Fruit fly (Drosophila melanogaster) whole organism, wandering third instar larva: ENCODE measurements around the gene ATPsynO.

Experiments
- Abd-B ChIP-seq: fragments of >200 bp; optimal IDR thresholded peaks from 2 replicates; lab custom pipeline; 2017; ENCODE audit warnings: missing biosample characterization, missing genetic modification characterization
- CG32264 ChIP-seq: fragments of 200-800 bp; sonication (Bioruptor generic); optimal IDR thresholded peaks from 2 replicates; lab custom pipeline; 2016; ENCODE audit warnings: missing biosample characterization, missing genetic modification characterization
- CG9705 ChIP-seq: fragments of 200-800 bp; sonication (Bioruptor generic); optimal IDR thresholded peaks from 2 replicates; lab custom pipeline; 2018; ENCODE audit warnings: missing biosample characterization, mild to moderate bottlenecking, missing genetic modification characterization
- CrebA ChIP-seq: fragments of 200-800 bp; sonication (Bioruptor generic); optimal IDR thresholded peaks from 2 replicates; lab custom pipeline; 2016; ENCODE audit warnings: missing biosample characterization, mild to moderate bottlenecking, missing genetic modification characterization, borderline replicate concordance
- Dfd ChIP-seq: fragments of >200 bp; optimal IDR thresholded peaks from 2 replicates; lab custom pipeline; 2017; ENCODE audit warnings: missing biosample characterization, missing genetic modification characterization
- Dif ChIP-seq: fragments of 200-275, 200-300 bp; sonication (Bioruptor generic); optimal IDR thresholded peaks from 2 replicates; lab custom pipeline; 2018; ENCODE audit warnings: missing biosample characterization, missing genetic modification characterization; ENCODE audit not compliant: partially characterized antibody
- GATAd ChIP-seq: sonication (Bioruptor generic); optimal IDR thresholded peaks from 2 replicates; lab custom pipeline; 2016; ENCODE audit warnings: missing biosample characterization, missing genetic modification characterization
- HLH106 ChIP-seq: fragments of 200-800 bp; optimal IDR thresholded peaks from 3 replicates; lab custom pipeline; 2019; ENCODE audit warnings: missing biosample characterization, mild to moderate bottlenecking, missing genetic modification characterization, moderate library complexity
- Hnf4 ChIP-seq: fragments of 200-800 bp; sonication (Bioruptor generic); optimal IDR thresholded peaks from 2 replicates; lab custom pipeline; 2016; ENCODE audit warnings: missing biosample characterization, mild to moderate bottlenecking, missing genetic modification characterization
- Hr78 ChIP-seq: fragments of >200 bp; optimal IDR thresholded peaks from 2 replicates; lab custom pipeline; 2017; ENCODE audit warnings: missing biosample characterization, missing genetic modification characterization
- Hr83 ChIP-seq: fragments of 200-300 bp; sonication (Bioruptor generic); optimal IDR thresholded peaks from 2 replicates; lab custom pipeline; 2016; ENCODE audit warnings: missing biosample characterization, mild to moderate bottlenecking, missing genetic modification characterization, moderate library complexity; ENCODE audit not compliant: poor library complexity, severe bottlenecking
- Jra ChIP-seq: sonication (Bioruptor generic); optimal IDR thresholded peaks from 2 replicates; lab custom pipeline; 2016; ENCODE audit warnings: missing biosample characterization, missing genetic modification characterization
- Mio ChIP-seq: sonication (Bioruptor generic); optimal IDR thresholded peaks from 2 replicates; lab custom pipeline; 2016; ENCODE audit warnings: missing biosample characterization, missing genetic modification characterization
- Myc ChIP-seq: fragments of >200 bp; optimal IDR thresholded peaks from 2 replicates; lab custom pipeline; 2017
- N ChIP-seq: fragments of >200 bp; optimal IDR thresholded peaks from 2 replicates; lab custom pipeline; 2018; ENCODE audit warnings: missing biosample characterization, missing external identifiers, missing genetic modification characterization
- OdsH ChIP-seq: fragments of 200-800 bp; sonication (Bioruptor generic); optimal IDR thresholded peaks from 2 replicates; lab custom pipeline; 2016; ENCODE audit warnings: missing biosample characterization, mild to moderate bottlenecking, missing genetic modification characterization
- Rel ChIP-seq, 2 experiments: fragments of 200-800 bp; sonication (Bioruptor generic) in 1 of 2; optimal IDR thresholded peaks; 2 replicates in 1 of 2; 3 replicates in 1 of 2; lab custom pipeline; 2016 to 2019; ENCODE audit warnings: mild to moderate bottlenecking in 2 of 2, missing biosample characterization in 2 of 2, missing genetic modification characterization in 2 of 2, moderate library complexity in 1 of 2
- Sp1 ChIP-seq: fragments of 200-800 bp; sonication (Bioruptor generic); optimal IDR thresholded peaks from 3 replicates; lab custom pipeline; 2019; ENCODE audit warnings: missing biosample characterization, mild to moderate bottlenecking, missing genetic modification characterization, moderate library complexity
- Vsx2 ChIP-seq: fragments of 200-300, 225-300 bp; sonication (Bioruptor generic); optimal IDR thresholded peaks from 2 replicates; lab custom pipeline; 2018; ENCODE audit warnings: missing biosample characterization, missing genetic modification characterization; ENCODE audit not compliant: partially characterized antibody
- br ChIP-seq: fragments of 200-800 bp; sonication (Bioruptor generic); optimal IDR thresholded peaks from 2 replicates; lab custom pipeline; 2016; ENCODE audit warnings: missing biosample characterization, missing genetic modification characterization
- brk ChIP-seq: fragments of 200-800 bp; sonication (Bioruptor generic); optimal IDR thresholded peaks from 2 replicates; lab custom pipeline; 2016; ENCODE audit warnings: missing biosample characterization, mild to moderate bottlenecking, missing genetic modification characterization
- dl ChIP-seq, 2 experiments: fragments of 175-275, 200-275 bp in 1 of 2; fragments of 200-275 bp in 1 of 2; sonication (Bioruptor generic); optimal IDR thresholded peaks; lab custom pipeline; 2018; ENCODE audit warnings: mild to moderate bottlenecking in 2 of 2, missing biosample characterization in 2 of 2, missing genetic modification characterization in 2 of 2, moderate library complexity in 2 of 2; ENCODE audit not compliant: partially characterized antibody in 2 of 2, insufficient read depth in 1 of 2
- dmrt93B ChIP-seq: fragments of 200-800 bp; sonication (Bioruptor generic); optimal IDR thresholded peaks from 2 replicates; lab custom pipeline; 2018; ENCODE audit warnings: missing biosample characterization, mild to moderate bottlenecking, missing genetic modification characterization
- dsf ChIP-seq: sonication (Bioruptor generic); optimal IDR thresholded peaks from 2 replicates; lab custom pipeline; 2016; ENCODE audit warnings: missing biosample characterization, missing genetic modification characterization, borderline replicate concordance
- ey ChIP-seq: fragments of 200-800 bp; sonication (Bioruptor generic); optimal IDR thresholded peaks from 2 replicates; lab custom pipeline; 2016; ENCODE audit warnings: missing biosample characterization, missing genetic modification characterization
- foxo ChIP-seq, 2 experiments: fragments of 200-800 bp; sonication (Bioruptor generic); optimal IDR thresholded peaks; 2 replicates in 1 of 2; 3 replicates in 1 of 2; lab custom pipeline; 2016 to 2017; ENCODE audit warnings: missing biosample characterization in 2 of 2, missing genetic modification characterization in 2 of 2
- fru ChIP-seq: fragments of 200-800 bp; sonication (Bioruptor generic); optimal IDR thresholded peaks from 3 replicates; lab custom pipeline; 2016; ENCODE audit warnings: missing biosample characterization, mild to moderate bottlenecking, missing genetic modification characterization
- h ChIP-seq: fragments of 200-800 bp; sonication (Bioruptor generic); optimal IDR thresholded peaks from 3 replicates; lab custom pipeline; 2016; ENCODE audit warnings: missing biosample characterization, mild to moderate bottlenecking, missing genetic modification characterization
- jim ChIP-seq: fragments of 175-275, 200-325 bp; sonication (Bioruptor generic); optimal IDR thresholded peaks from 2 replicates; lab custom pipeline; 2016; ENCODE audit warnings: missing biosample characterization, mild to moderate bottlenecking, missing genetic modification characterization
- lola ChIP-seq: fragments of >200 bp; optimal IDR thresholded peaks from 2 replicates; lab custom pipeline; 2017; ENCODE audit warnings: missing biosample characterization, missing genetic modification characterization
- pan ChIP-seq: fragments of >200 bp; optimal IDR thresholded peaks from 2 replicates; lab custom pipeline; 2017
- psq ChIP-seq: fragments of 200-800 bp; sonication (Bioruptor generic); optimal IDR thresholded peaks from 3 replicates; lab custom pipeline; 2017; ENCODE audit warnings: missing biosample characterization, mild to moderate bottlenecking, missing genetic modification characterization, moderate library complexity
- rgr ChIP-seq: fragments of 200-800 bp; sonication (Bioruptor generic); optimal IDR thresholded peaks from 3 replicates; lab custom pipeline; 2016; ENCODE audit warnings: missing biosample characterization, mild to moderate bottlenecking, missing genetic modification characterization
- sage ChIP-seq: fragments of 200-800 bp; sonication (Bioruptor generic); optimal IDR thresholded peaks from 2 replicates; lab custom pipeline; 2016; ENCODE audit warnings: missing biosample characterization, mild to moderate bottlenecking, missing genetic modification characterization
- sv ChIP-seq: fragments of 200-800 bp; sonication (Bioruptor generic); optimal IDR thresholded peaks from 3 replicates; lab custom pipeline; 2016; ENCODE audit warnings: missing biosample characterization, missing genetic modification characterization
- tai ChIP-seq: sonication (Bioruptor generic); optimal IDR thresholded peaks from 2 replicates; lab custom pipeline; 2016; ENCODE audit warnings: missing biosample characterization, missing genetic modification characterization
- usp ChIP-seq: fragments of >200 bp; optimal IDR thresholded peaks from 2 replicates; lab custom pipeline; 2017; ENCODE audit warnings: missing biosample characterization, missing genetic modification characterization
- woc ChIP-seq: sonication (Bioruptor generic); optimal IDR thresholded peaks from 2 replicates; lab custom pipeline; 2016; ENCODE audit warnings: missing biosample characterization, mild to moderate bottlenecking, missing genetic modification characterization

The ATPsynO gene

dm6 chr3R:15231635-15232138 is 33.7 kb upstream of the ATPsynO start:
- no peak for TF ChIP-seq Hr83 (GFP tag; lab: Kevin White, UChicago)
- TF ChIP-seq Hnf4 (GFP tag; lab: Kevin White, UChicago): no peak
- TF ChIP-seq dmrt93B (GFP tag; lab: Kevin White, UChicago): no peak
- no peak for TF ChIP-seq lola
- TF ChIP-seq OdsH: no peak
- TF ChIP-seq Jra: no peak
- TF ChIP-seq fru (GFP tag; lab: Kevin White, UChicago): no peak

dm6 chr3R:15242186-15243045 is 23.0 kb upstream of the ATPsynO start, which contains the start of the genes tefu and Hsc70-4:
Gene tefu, minus strand, starts transcription at chr3R:15242236.
Gene Hsc70-4, plus strand, starts transcription at chr3R:15242687.
- no peak for TF ChIP-seq CG32264 (GFP tag; lab: Kevin White, UChicago)
- peak; percentile 92 for TF ChIP-seq N
- peak; percentile 5 for TF ChIP-seq Hr83 (GFP tag; lab: Kevin White, UChicago)
- TF ChIP-seq ey (GFP tag; lab: Kevin White, UChicago): peak; percentile 60
- TF ChIP-seq Abd-B: no peak
- no peak for TF ChIP-seq rgr (GFP tag; lab: Kevin White, UChicago)
- TF ChIP-seq Rel (GFP tag; optimal IDR thresholded peaks at IDR 0.05; lab: Kevin White, UChicago): no peak
- TF ChIP-seq Rel (tag; optimal IDR thresholded peaks at IDR 0.05; lab: Kevin White, UChicago): peak; percentile 4
- TF ChIP-seq GATAd (GFP tag; lab: Kevin White, UChicago): no peak
- TF ChIP-seq Dif (GFP tag; lab: Kevin White, UChicago): peak; percentile 68
- TF ChIP-seq Jra: no peak
- peak; percentile 32 for TF ChIP-seq OdsH
- peak; percentile 64 for TF ChIP-seq Vsx2 (GFP tag; lab: Kevin White, UChicago)
- no peak for TF ChIP-seq fru (GFP tag; lab: Kevin White, UChicago)
- TF ChIP-seq Dfd (GFP tag; lab: Kevin White, UChicago): no peak
- TF ChIP-seq h (GFP tag; lab: Kevin White, UChicago): peak; percentile 54
- peak; percentile 24 for TF ChIP-seq jim (GFP tag; lab: Kevin White, UChicago)
- no peak for TF ChIP-seq usp (GFP tag; lab: Kevin White, UChicago)
- peak; percentile 72 for TF ChIP-seq woc
- TF ChIP-seq Mio: no peak
- peak; percentile 64 for TF ChIP-seq sv (GFP tag; lab: Kevin White, UChicago)
- no peak for TF ChIP-seq brk (GFP tag; lab: Kevin White, UChicago)
- no peak for TF ChIP-seq Myc (lab: Kevin White, UChicago)
- peak; percentile 46 for TF ChIP-seq Hr78 (GFP tag; lab: Kevin White, UChicago)
- TF ChIP-seq CrebA: no peak
- TF ChIP-seq CG9705 (GFP tag; lab: Kevin White, UChicago): peak; percentile 54
- TF ChIP-seq br (GFP tag; lab: Kevin White, UChicago): no peak
- no peak for TF ChIP-seq lola
- TF ChIP-seq Hnf4 (GFP tag; lab: Kevin White, UChicago): peak; percentile 64
- no peak for TF ChIP-seq pan (lab: Kevin White, UChicago)
- peak in 1 of 2 experiments; percentile 9 for TF ChIP-seq foxo (GFP tag; optimal IDR thresholded peaks at IDR 0.05; lab: Kevin White, UChicago)
- TF ChIP-seq Sp1 (GFP tag; lab: Kevin White, UChicago): peak; percentile 46
- no peak for TF ChIP-seq sage (GFP tag; lab: Kevin White, UChicago)
- TF ChIP-seq dsf: no peak
- no peak for TF ChIP-seq psq (GFP tag; lab: Kevin White, UChicago)
- TF ChIP-seq dmrt93B (GFP tag; lab: Kevin White, UChicago): peak; percentile 68
- TF ChIP-seq tai (GFP tag; lab: Kevin White, UChicago): no peak
- TF ChIP-seq dl (GFP tag; optimal IDR thresholded peaks at IDR 0.05; lab: Kevin White, UChicago; ENCODE audit: insufficient read depth in 1 of 2, partially characterized antibody in 2 of 2): no peak
- peak; percentile 79 for TF ChIP-seq HLH106 (tag; lab: Kevin White, UChicago)
